Worm (Caenorhabditis elegans) whole organism, L3 larva: ENCODE results near the gene R03H10.11.

ENCODE experiments used
- R02D3.7 ChIP-seq: fragments of 150-350 bp; optimal IDR thresholded peaks from 2 replicates; lab custom pipeline; 2014; ENCODE audit warnings: missing biosample characterization, missing genetic modification characterization
- ceh-9 ChIP-seq: sonication (generic microtip); optimal IDR thresholded peaks from 2 replicates; lab custom pipeline; 2018; ENCODE audit warnings: missing biosample characterization, missing genetic modification characterization
- mdl-1 ChIP-seq: fragments of 150-350 bp; optimal IDR thresholded peaks from 2 replicates; lab custom pipeline; 2014; ENCODE audit warnings: missing biosample characterization, missing genetic modification characterization
- nhr-76 ChIP-seq: fragments of 150-350 bp; sonication (generic microtip); optimal IDR thresholded peaks from 5 replicates; lab custom pipeline; 2014; ENCODE audit warnings: missing biosample characterization, missing genetic modification characterization
- unc-62 ChIP-seq: fragments of 150-350 bp; sonication (generic microtip); optimal IDR thresholded peaks from 4 replicates; lab custom pipeline; 2014; ENCODE audit warnings: missing biosample characterization, missing genetic modification reagents, missing genetic modification characterization

- no peak for TF ChIP-seq mdl-1 (tag; lab: Kevin White, UChicago)
- TF ChIP-seq ceh-9 = no peak
- TF ChIP-seq R02D3.7 (tag; lab: Kevin White, UChicago) = no peak
- TF ChIP-seq unc-62 = no peak
- TF ChIP-seq nhr-76 = no peak
These were observed 40.5 kb downstream of the R03H10.11 start, which contains the start of gene C16A11.5 for ce11 chrII:4222983-4223382.
